Worm (Caenorhabditis elegans): ENCODE measurements around the gene B0035.21.

The B0035.21 gene

DNA sequence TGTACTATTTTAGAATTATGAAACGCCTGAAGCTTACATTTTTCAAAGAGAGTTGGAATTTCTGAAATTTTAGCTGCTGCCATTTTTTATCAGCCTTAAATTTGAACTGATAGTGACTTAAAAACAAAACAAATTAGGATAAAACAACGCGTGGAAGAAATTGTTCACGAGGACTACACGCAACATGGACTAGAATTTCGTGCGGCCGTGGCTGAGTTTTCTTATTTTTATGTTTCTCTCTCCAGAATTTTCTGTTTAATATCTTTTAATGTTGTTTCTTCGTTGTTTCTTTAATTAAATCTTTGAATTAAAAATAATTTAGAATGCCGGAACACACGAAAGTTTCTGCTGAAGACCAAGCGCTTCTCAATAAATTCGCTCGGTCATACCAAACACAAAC is 12.2 kb upstream of the B0035.21 start, which contains the start of the genes B0035.3, B0035.22 and pfd-4:
Gene B0035.3, minus strand, starts transcription at position 114 of the 400 bp plus-strand sequence.
Gene B0035.22, plus strand, starts transcription at position 269 of the 400 bp plus-strand sequence.
Gene pfd-4, plus strand, starts transcription at position 323 of the 400 bp plus-strand sequence.
- peak; percentile 71 for TF ChIP-seq tbx-37 (GFP tag; conservative IDR thresholded peaks at IDR 0.05)
- no peak for TF ChIP-seq F13C5.2 (tag; optimal IDR thresholded peaks at IDR 0.05)

DNA sequence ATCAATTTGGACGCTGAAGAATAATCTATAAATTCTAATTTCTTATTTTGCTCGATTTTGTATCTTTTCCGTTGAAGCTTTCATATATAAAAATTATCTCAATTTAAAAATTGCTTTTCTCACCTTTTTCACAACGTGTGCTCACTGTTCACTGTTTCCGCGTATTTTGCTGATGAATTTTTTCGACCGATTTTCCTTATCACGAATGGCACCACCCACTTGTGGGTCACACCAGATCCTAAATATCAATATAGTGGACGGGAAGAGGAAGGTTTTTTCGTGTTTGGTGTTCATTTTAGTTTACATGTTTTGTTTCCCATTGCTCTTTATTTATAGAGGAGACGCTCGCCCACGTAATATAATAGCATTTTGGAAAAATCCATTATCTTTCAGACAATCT is 11.4 kb upstream of the B0035.21 start:
- TF ChIP-seq B0310.2 (tag; optimal IDR thresholded peaks at IDR 0.05) (no peak), hmg-4 (GFP tag; optimal IDR thresholded peaks at IDR 0.05) (no peak), aly-1 (tag; optimal IDR thresholded peaks at IDR 0.05) (no peak), ceh-36 (tag; optimal IDR thresholded peaks at IDR 0.05) (no peak), scrt-1 (GFP tag; IDR thresholded peaks at IDR 0.05) (no peak), hnd-1 (tag; optimal IDR thresholded peaks at IDR 0.05) (no peak)

DNA sequence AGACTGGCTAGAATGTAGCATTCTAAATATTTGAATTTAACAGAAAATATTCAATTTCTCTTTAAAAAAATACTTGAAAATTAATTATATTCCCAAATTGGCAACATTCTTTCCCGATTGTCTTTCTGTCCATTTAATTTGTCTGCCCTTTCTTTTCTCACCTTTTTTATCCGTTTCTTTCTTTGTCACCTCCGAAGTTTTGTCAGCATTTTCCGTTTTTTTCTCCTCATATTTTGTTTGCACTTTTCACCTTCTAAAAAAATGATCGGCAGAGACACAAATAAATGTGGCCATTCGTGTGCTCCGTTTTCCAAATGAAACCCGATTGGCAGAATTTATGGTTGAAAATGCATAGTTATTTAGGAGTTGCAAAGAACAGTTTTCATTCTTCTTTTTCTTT is 11.0 kb upstream of the B0035.21 start:
- TF ChIP-seq scrt-1 (GFP tag; IDR thresholded peaks at IDR 0.05) (no peak), ama-1 (optimal IDR thresholded peaks at IDR 0.05) (no peak), B0310.2 (tag; optimal IDR thresholded peaks at IDR 0.05) (no peak), tbx-11 (GFP tag; IDR thresholded peaks at IDR 0.05) (no peak)

DNA sequence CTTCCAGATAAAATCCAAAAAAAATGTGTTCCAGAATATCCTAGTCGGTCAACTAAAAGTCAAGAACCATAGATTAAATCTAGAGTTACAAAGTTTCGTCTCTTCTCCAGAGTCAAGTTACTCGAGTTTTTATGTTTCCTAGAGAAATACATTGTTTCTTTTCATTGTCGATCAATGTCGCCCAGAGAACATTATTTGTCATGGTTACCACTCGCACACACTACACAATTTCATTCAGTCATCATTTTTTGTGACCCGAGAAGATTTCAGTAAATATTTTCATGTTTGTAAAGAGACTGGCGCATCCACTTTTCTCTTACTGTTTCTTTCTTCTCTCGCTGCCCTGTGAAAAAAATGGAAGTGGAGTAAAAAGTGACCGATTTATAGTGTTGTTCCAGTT is 10.4 kb upstream of the B0035.21 start:
- no peak for TF ChIP-seq F13C5.2 (tag; optimal IDR thresholded peaks at IDR 0.05)
- TF ChIP-seq tbx-37 (GFP tag; conservative IDR thresholded peaks at IDR 0.05): no peak
- TF ChIP-seq ceh-36 (tag; optimal IDR thresholded peaks at IDR 0.05): no peak
- no peak for TF ChIP-seq hnd-1 (tag; optimal IDR thresholded peaks at IDR 0.05)
- no peak for TF ChIP-seq sea-1 (GFP tag; conservative IDR thresholded peaks at IDR 0.05)
- TF ChIP-seq scrt-1 (GFP tag; IDR thresholded peaks at IDR 0.05): no peak
- TF ChIP-seq hmbx-1 (tag; optimal IDR thresholded peaks at IDR 0.05): no peak
- no peak for TF ChIP-seq tbx-11 (GFP tag; IDR thresholded peaks at IDR 0.05)
- no peak for TF ChIP-seq pes-1 (GFP tag; IDR thresholded peaks at IDR 0.05)
- no peak for TF ChIP-seq flt-1 (GFP tag; IDR thresholded peaks at IDR 0.05)
- no peak for TF ChIP-seq ceh-13 (GFP tag; optimal IDR thresholded peaks at IDR 0.05)
- no peak for TF ChIP-seq ama-1 (optimal IDR thresholded peaks at IDR 0.05)
- no peak for TF ChIP-seq B0310.2 (tag; optimal IDR thresholded peaks at IDR 0.05)
- TF ChIP-seq aly-1 (tag; optimal IDR thresholded peaks at IDR 0.05): no peak
- no peak for TF ChIP-seq tra-4 (tag; optimal IDR thresholded peaks at IDR 0.05)
- no peak for TF ChIP-seq ets-7 (tag; optimal IDR thresholded peaks at IDR 0.05)
- TF ChIP-seq hmg-4 (GFP tag; optimal IDR thresholded peaks at IDR 0.05): no peak

DNA sequence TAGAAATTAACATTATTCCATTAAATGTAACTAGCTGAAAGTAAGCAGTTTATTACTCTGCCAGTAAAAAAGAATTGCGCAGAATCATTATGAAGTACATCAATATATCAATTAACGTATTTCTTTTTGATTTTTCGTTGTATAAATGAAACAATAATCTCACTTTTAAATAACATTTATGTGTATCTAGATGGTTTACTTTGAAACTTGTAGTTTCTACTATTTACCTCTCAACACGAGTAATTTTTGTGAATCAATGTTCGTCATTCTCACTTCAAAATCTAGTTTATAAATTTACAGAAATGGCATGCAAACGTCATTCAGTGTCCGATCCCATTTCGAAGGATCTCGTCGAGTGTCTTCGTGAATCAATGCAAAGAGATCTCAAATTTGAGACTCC is 9.9 kb upstream of the B0035.21 start, which contains the start of gene gspd-1:
Gene gspd-1, plus strand, starts transcription at position 301 of the 400 bp plus-strand sequence.
- no peak for TF ChIP-seq aly-1 (tag; optimal IDR thresholded peaks at IDR 0.05)

DNA sequence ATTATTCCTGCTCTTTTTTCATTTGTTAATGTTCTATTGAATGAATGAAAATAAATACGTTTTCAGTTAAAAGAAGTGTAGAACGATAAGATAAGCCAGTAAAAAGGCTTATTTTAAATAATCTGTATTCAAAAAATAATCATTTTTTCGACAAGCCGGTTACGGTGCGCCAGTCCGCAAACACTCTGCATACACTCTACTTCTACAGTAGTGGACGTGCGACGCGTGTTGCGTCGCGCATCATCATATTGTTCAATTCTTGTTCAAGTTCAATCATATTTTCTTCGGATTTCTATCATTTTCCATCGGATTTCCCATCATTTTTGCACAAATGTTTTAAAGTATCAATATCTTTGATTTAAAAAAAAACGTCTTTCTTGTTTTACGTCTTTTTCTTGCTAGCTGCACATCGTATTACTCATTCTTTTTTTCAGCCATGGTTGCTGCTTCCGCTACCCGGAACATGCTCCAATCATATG is 7.1 kb upstream of the B0035.21 start, which contains the start of gene B0035.18:
Gene B0035.18, plus strand, starts transcription at position 429 of the 479 bp plus-strand sequence.
- TF ChIP-seq hmg-4 (GFP tag; optimal IDR thresholded peaks at IDR 0.05) (no peak), ceh-13 (GFP tag; optimal IDR thresholded peaks at IDR 0.05) (no peak), flt-1 (GFP tag; IDR thresholded peaks at IDR 0.05) (no peak), scrt-1 (GFP tag; IDR thresholded peaks at IDR 0.05) (no peak), aly-1 (tag; optimal IDR thresholded peaks at IDR 0.05) (no peak), ets-7 (tag; optimal IDR thresholded peaks at IDR 0.05) (no peak), ceh-36 (tag; optimal IDR thresholded peaks at IDR 0.05) (no peak), pes-1 (GFP tag; IDR thresholded peaks at IDR 0.05) (no peak), tra-4 (tag; optimal IDR thresholded peaks at IDR 0.05) (no peak), F13C5.2 (tag; optimal IDR thresholded peaks at IDR 0.05) (no peak), B0310.2 (tag; optimal IDR thresholded peaks at IDR 0.05) (no peak), tbx-37 (GFP tag; conservative IDR thresholded peaks at IDR 0.05) (no peak), ama-1 (optimal IDR thresholded peaks at IDR 0.05) (no peak), tbx-11 (GFP tag; IDR thresholded peaks at IDR 0.05) (no peak), hnd-1 (tag; optimal IDR thresholded peaks at IDR 0.05) (no peak), sea-1 (GFP tag; conservative IDR thresholded peaks at IDR 0.05) (no peak), hmbx-1 (tag; optimal IDR thresholded peaks at IDR 0.05) (no peak)

DNA sequence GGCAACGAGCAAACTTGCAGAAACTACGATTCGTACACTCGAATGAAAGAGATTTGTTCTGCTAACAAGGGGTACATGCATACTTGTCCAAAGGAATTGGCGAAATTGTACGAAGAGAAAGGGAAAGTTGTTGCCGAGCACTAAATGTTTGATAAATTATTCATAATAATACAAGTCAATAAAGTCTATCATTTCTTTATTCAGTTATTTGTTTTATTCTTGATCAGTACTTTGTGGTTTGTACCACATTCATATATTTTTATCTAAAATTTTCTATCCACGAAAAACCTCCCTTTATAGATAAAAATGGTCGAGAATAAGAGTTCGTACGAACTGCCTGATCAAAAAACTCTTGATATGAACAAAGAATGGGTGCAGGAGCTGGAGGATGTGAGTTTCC is 6.6 kb upstream of the B0035.21 start, which contains the start of gene edg-1:
Gene edg-1, plus strand, starts transcription at position 301 of the 400 bp plus-strand sequence.
- TF ChIP-seq ceh-36 (tag; optimal IDR thresholded peaks at IDR 0.05): no peak
- no peak for TF ChIP-seq scrt-1 (GFP tag; IDR thresholded peaks at IDR 0.05)
- no peak for TF ChIP-seq tbx-11 (GFP tag; IDR thresholded peaks at IDR 0.05)
- TF ChIP-seq aly-1 (tag; optimal IDR thresholded peaks at IDR 0.05): no peak
- TF ChIP-seq flt-1 (GFP tag; IDR thresholded peaks at IDR 0.05): no peak
- no peak for TF ChIP-seq ets-7 (tag; optimal IDR thresholded peaks at IDR 0.05)
- no peak for TF ChIP-seq tra-4 (tag; optimal IDR thresholded peaks at IDR 0.05)
- TF ChIP-seq B0310.2 (tag; optimal IDR thresholded peaks at IDR 0.05): no peak
- no peak for TF ChIP-seq tbx-37 (GFP tag; conservative IDR thresholded peaks at IDR 0.05)
- no peak for TF ChIP-seq sea-1 (GFP tag; conservative IDR thresholded peaks at IDR 0.05)
- no peak for TF ChIP-seq hmg-4 (GFP tag; optimal IDR thresholded peaks at IDR 0.05)
- no peak for TF ChIP-seq hnd-1 (tag; optimal IDR thresholded peaks at IDR 0.05)
- TF ChIP-seq pes-1 (GFP tag; IDR thresholded peaks at IDR 0.05): no peak
- TF ChIP-seq ceh-13 (GFP tag; optimal IDR thresholded peaks at IDR 0.05): no peak
- no peak for TF ChIP-seq F13C5.2 (tag; optimal IDR thresholded peaks at IDR 0.05)
- TF ChIP-seq hmbx-1 (tag; optimal IDR thresholded peaks at IDR 0.05): no peak
- no peak for TF ChIP-seq ama-1 (optimal IDR thresholded peaks at IDR 0.05)

DNA sequence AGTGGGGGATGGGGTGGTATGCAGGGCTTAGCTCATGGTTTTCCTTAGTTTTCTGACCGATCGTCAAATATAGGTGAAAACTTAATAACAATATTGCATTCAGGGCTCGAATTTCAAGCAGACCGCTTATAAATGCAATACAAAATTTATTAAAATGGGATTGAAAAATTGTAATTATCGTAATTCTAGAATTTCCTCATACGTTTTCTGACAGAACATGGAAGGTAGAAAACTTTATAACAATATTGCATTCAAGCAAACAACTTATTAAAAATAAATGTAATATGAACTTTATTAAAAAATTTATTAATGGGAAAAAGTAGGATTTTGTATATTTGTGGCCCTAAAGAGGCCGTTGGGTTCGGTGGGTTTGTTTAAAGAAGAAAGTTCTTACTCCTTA is 3.4 kb upstream of the B0035.21 start:
- TF ChIP-seq pes-1 (GFP tag; IDR thresholded peaks at IDR 0.05): peak; percentile 42; the same call in 1 of the 2 replicates
- no peak for TF ChIP-seq hnd-1 (tag; optimal IDR thresholded peaks at IDR 0.05)

Data from whole organism, early embryonic.